Worm (Caenorhabditis elegans) whole organism, mixed stage, embryonic: ENCODE data around the gene gln-2.

Experiments
- M03D4.4 ChIP-seq: sonication (generic microtip); optimal IDR thresholded peaks from 2 replicates; lab custom pipeline; 2017; ENCODE audit warnings: mild to moderate bottlenecking, missing genetic modification characterization, missing compliant biosample characterization
- bed-3 ChIP-seq: fragments of 200-800 bp; sonication (Bioruptor generic); optimal IDR thresholded peaks from 3 replicates; lab custom pipeline; 2018; ENCODE audit warnings: mild to moderate bottlenecking, missing genetic modification characterization, moderate library complexity, missing compliant biosample characterization
- blmp-1 ChIP-seq: fragments of 150-350 bp; optimal IDR thresholded peaks from 2 replicates; lab custom pipeline; 2014; ENCODE audit warnings: missing biosample characterization, missing genetic modification characterization
- ceh-39 ChIP-seq: fragments of 150-350 bp; optimal IDR thresholded peaks from 2 replicates; lab custom pipeline; 2014; ENCODE audit warnings: missing biosample characterization, missing genetic modification characterization
- ceh-43 ChIP-seq: fragments of 200-800 bp; sonication (Bioruptor generic); optimal IDR thresholded peaks from 2 replicates; lab custom pipeline; 2018; ENCODE audit warnings: mild to moderate bottlenecking, missing genetic modification characterization, moderate library complexity, missing compliant biosample characterization
- ceh-83 ChIP-seq: fragments of 200-800 bp; sonication (Bioruptor generic); optimal IDR thresholded peaks from 2 replicates; lab custom pipeline; 2018; ENCODE audit warnings: mild to moderate bottlenecking, missing genetic modification characterization, missing compliant biosample characterization
- ces-1 ChIP-seq: fragments of 150-350 bp; optimal IDR thresholded peaks from 2 replicates; lab custom pipeline; 2014; ENCODE audit warnings: missing biosample characterization, missing genetic modification reagents, missing genetic modification characterization
- cnd-1 ChIP-seq: fragments of 200-800 bp; sonication (Bioruptor generic); optimal IDR thresholded peaks from 2 replicates; lab custom pipeline; 2018; ENCODE audit warnings: mild to moderate bottlenecking, missing genetic modification characterization, missing compliant biosample characterization
- drap-1 ChIP-seq: fragments of 200-800 bp; sonication (Bioruptor generic); optimal IDR thresholded peaks from 3 replicates; lab custom pipeline; 2018; ENCODE audit warnings: mild to moderate bottlenecking, missing genetic modification characterization, missing compliant biosample characterization
- elt-1 ChIP-seq: sonication (generic microtip); optimal IDR thresholded peaks from 2 replicates; lab custom pipeline; 2017; ENCODE audit warnings: missing genetic modification characterization, mild to moderate bottlenecking, missing compliant biosample characterization, antibody characterized with exemption, moderate library complexity, borderline replicate concordance; ENCODE audit not compliant: insufficient read depth
- elt-3 ChIP-seq: fragments of 150-350 bp; optimal IDR thresholded peaks from 2 replicates; lab custom pipeline; 2014; ENCODE audit warnings: missing biosample characterization, missing genetic modification characterization
- flh-1 ChIP-seq: fragments of 200-800 bp; sonication (Bioruptor generic); optimal IDR thresholded peaks from 2 replicates; lab custom pipeline; 2018; ENCODE audit warnings: mild to moderate bottlenecking, missing genetic modification characterization, moderate library complexity, missing compliant biosample characterization
- ham-2 ChIP-seq: fragments of 200-800 bp; sonication (Bioruptor generic); optimal IDR thresholded peaks from 2 replicates; lab custom pipeline; 2018; ENCODE audit warnings: mild to moderate bottlenecking, missing genetic modification characterization, missing compliant biosample characterization
- hlh-1 ChIP-seq: fragments of 150-350 bp; optimal IDR thresholded peaks from 2 replicates; lab custom pipeline; 2014; ENCODE audit warnings: missing biosample characterization, missing genetic modification reagents, missing genetic modification characterization
- lin-13 ChIP-seq: fragments of 150-350 bp; optimal IDR thresholded peaks from 2 replicates; lab custom pipeline; 2014; ENCODE audit warnings: missing biosample characterization, missing genetic modification characterization
- lsy-2 ChIP-seq: fragments of 150-350 bp; optimal IDR thresholded peaks from 2 replicates; lab custom pipeline; 2014; ENCODE audit warnings: missing biosample characterization, missing genetic modification characterization
- mab-5 ChIP-seq: fragments of 150-350 bp; optimal IDR thresholded peaks from 2 replicates; lab custom pipeline; 2014; ENCODE audit warnings: missing biosample characterization, missing genetic modification characterization
- mep-1 ChIP-seq: fragments of 150-350 bp; optimal IDR thresholded peaks from 2 replicates; lab custom pipeline; 2017; ENCODE audit warnings: missing biosample characterization, missing genetic modification reagents, missing genetic modification characterization, inconsistent platforms
- nhr-12 ChIP-seq: fragments of 150-350 bp; optimal IDR thresholded peaks from 2 replicates; lab custom pipeline; 2014; ENCODE audit warnings: missing biosample characterization, missing genetic modification characterization
- nhr-2 ChIP-seq: fragments of 150-350 bp; optimal IDR thresholded peaks from 2 replicates; lab custom pipeline; 2014; ENCODE audit warnings: missing biosample characterization, missing genetic modification characterization
- nhr-76 ChIP-seq: sonication (generic microtip); optimal IDR thresholded peaks from 2 replicates; lab custom pipeline; 2017; ENCODE audit warnings: missing biosample characterization, missing genetic modification characterization
- sem-2 ChIP-seq: fragments of 200-800 bp; sonication (Bioruptor generic); optimal IDR thresholded peaks from 2 replicates; lab custom pipeline; 2018; ENCODE audit warnings: mild to moderate bottlenecking, missing genetic modification characterization, missing compliant biosample characterization
- snpc-4 ChIP-seq: fragments of 150-350 bp; optimal IDR thresholded peaks from 2 replicates; lab custom pipeline; 2014; ENCODE audit warnings: missing biosample characterization, missing genetic modification characterization
- sptf-1 ChIP-seq: sonication (generic microtip); optimal IDR thresholded peaks from 2 replicates; lab custom pipeline; 2017; ENCODE audit warnings: mild to moderate bottlenecking, missing genetic modification characterization, moderate library complexity, missing compliant biosample characterization
- tbx-8 ChIP-seq: fragments of 200-800 bp; sonication (Bioruptor generic); optimal IDR thresholded peaks from 2 replicates; lab custom pipeline; 2018; ENCODE audit warnings: mild to moderate bottlenecking, missing genetic modification characterization, moderate library complexity, missing compliant biosample characterization
- unc-39 ChIP-seq: fragments of 150-350 bp; optimal IDR thresholded peaks from 2 replicates; lab custom pipeline; 2014; ENCODE audit warnings: missing biosample characterization, missing genetic modification characterization
- unc-62 ChIP-seq: fragments of 150-350 bp; optimal IDR thresholded peaks from 2 replicates; lab custom pipeline; 2014; ENCODE audit warnings: missing biosample characterization, missing genetic modification reagents, missing genetic modification characterization
- zip-8 ChIP-seq: fragments of 150-350 bp; optimal IDR thresholded peaks from 2 replicates; lab custom pipeline; 2014; ENCODE audit warnings: missing biosample characterization, missing genetic modification characterization
- ztf-11 ChIP-seq: fragments of 150-350 bp; optimal IDR thresholded peaks from 2 replicates; lab custom pipeline; 2014; ENCODE audit warnings: missing biosample characterization, missing genetic modification characterization

The gln-2 gene

ce11 chrIII:9920764-9921163, 23.9 kb downstream of the gln-2 start, which contains the start of gene F40F12.3:
TSS of gene F40F12.3 (minus strand) at chrIII:9920864.
- no peak for TF ChIP-seq drap-1 (GFP tag; lab: Kevin White, UChicago)
- TF ChIP-seq nhr-2: no peak
- no peak for TF ChIP-seq ceh-83 (GFP tag; lab: Kevin White, UChicago)
- no peak for TF ChIP-seq ceh-43 (GFP tag; lab: Kevin White, UChicago)
- TF ChIP-seq M03D4.4 (tag; lab: Kevin White, UChicago): no peak
- no peak for TF ChIP-seq blmp-1 (tag; lab: Kevin White, UChicago)
- TF ChIP-seq mab-5 (tag; lab: Kevin White, UChicago): no peak
- TF ChIP-seq ces-1: no peak
- no peak for TF ChIP-seq flh-1
- no peak for TF ChIP-seq ham-2 (GFP tag; lab: Kevin White, UChicago)
- TF ChIP-seq cnd-1 (tag; lab: Kevin White, UChicago): no peak
- TF ChIP-seq elt-1 (tag; lab: Kevin White, UChicago): no peak
- TF ChIP-seq mep-1 (tag; lab: Kevin White, UChicago): no peak
- TF ChIP-seq snpc-4 (tag; lab: Kevin White, UChicago): no peak
- TF ChIP-seq lsy-2: no peak
- TF ChIP-seq unc-62 (GFP tag; lab: Kevin White, UChicago): no peak
- no peak for TF ChIP-seq ceh-39

DNA sequence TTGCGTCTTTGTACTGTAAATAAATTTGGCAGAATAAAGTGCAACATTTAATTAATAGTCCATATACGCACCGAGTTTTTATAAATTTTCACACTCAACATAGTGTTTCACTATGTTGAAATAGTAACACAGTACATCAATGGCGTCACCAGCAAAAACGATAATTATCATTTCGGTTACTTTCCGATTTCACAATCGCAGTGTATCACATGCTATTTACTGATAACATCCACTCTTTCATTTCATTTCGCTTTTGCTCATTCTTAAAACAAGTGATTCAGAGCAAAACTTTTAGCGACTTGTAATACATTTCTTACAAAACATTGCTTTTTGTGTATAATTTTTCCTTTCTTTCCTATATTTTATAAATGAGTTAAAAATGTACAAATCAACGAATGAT, 30.9 kb downstream of the gln-2 start, which contains the start of gene cbp-3:
Gene cbp-3, plus strand, starts transcription at position 272 of the 400 bp plus-strand sequence.
- TF ChIP-seq ceh-39 (no peak), ztf-11 (tag; lab: Kevin White, UChicago) (no peak), nhr-76 (tag; lab: Kevin White, UChicago) (no peak), flh-1 (no peak), sem-2 (GFP tag; lab: Kevin White, UChicago) (no peak), tbx-8 (no peak), bed-3 (no peak), ces-1 (no peak), sptf-1 (tag; lab: Kevin White, UChicago) (no peak), elt-3 (no peak), unc-62 (GFP tag; lab: Kevin White, UChicago) (no peak), ceh-83 (GFP tag; lab: Kevin White, UChicago) (no peak), zip-8 (tag; lab: Kevin White, UChicago) (no peak), unc-39 (tag; lab: Kevin White, UChicago) (no peak), lin-13 (tag; lab: Kevin White, UChicago) (no peak), snpc-4 (tag; lab: Kevin White, UChicago) (no peak), lsy-2 (no peak), hlh-1 (tag; lab: Kevin White, UChicago) (no peak)

ce11 chrIII:9912998-9913397, 31.6 kb downstream of the gln-2 start:
- TF ChIP-seq drap-1 (GFP tag; lab: Kevin White, UChicago): no peak

DNA sequence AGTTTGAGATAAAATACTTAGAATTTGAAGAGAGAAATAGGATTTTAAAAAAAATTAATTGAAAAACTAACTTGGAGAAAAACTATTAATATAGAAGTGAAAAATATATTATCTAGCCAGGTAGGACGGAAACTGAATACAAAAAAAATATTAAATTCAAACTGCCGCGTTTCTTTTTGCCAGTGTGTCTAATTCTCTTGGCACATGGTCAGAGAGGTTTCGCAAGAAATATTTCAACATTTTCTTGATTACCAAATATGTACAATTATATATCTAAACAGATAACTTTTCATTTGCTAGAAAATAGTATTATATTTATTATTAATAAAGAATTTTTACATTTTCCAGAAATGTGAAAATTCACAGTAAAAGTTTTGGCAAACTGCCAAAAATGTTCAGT, 32.1 kb downstream of the gln-2 start:
- no peak for TF ChIP-seq tbx-8
- no peak for TF ChIP-seq elt-3
- no peak for TF ChIP-seq zip-8 (tag; lab: Kevin White, UChicago)
- no peak for TF ChIP-seq ceh-39
- no peak for TF ChIP-seq unc-62 (GFP tag; lab: Kevin White, UChicago)

DNA sequence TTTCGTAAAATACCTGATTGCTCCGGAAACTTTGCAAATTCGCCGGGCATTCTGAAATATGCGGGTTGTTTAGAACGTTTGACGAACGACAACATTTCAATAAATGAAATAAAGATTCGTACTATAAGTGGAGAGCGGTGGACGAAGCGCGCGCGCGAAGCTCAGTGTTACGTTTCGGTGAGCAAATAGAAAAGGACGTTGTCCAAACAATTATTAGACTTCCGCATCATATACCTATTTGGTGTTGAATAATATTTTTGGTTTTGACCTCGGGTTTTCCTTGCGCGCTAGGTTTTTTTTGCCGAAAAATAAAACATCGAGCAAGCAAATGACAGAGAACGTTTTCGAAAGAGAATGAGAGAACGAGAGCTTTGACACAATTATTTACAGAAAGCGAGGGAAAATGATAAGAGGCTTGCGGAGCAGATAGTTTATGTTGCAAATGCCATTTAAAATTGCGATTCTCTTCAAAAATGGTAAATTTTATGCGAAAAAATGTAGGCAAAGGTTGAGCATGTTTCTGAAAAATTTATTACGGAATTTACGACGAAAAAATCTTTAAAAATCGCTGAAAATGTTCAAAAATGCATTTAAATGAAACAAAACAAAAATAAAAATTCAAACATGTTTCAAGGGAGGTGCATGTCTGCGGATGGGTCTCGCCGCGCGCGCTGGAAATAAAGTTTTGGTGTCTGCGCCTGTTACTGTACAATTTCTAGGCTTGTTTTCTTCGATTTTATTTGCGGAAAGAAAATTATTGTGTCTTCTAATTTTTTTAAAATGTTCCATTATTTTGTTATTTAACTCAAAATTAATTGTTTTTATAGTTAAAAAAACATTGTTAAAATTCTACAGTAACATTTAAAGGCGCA, 33.8 kb downstream of the gln-2 start, which contains the start of the genes cyld-1 and F40F12.9:
Gene cyld-1, minus strand, starts transcription at position 51 of the 872 bp plus-strand sequence.
Gene F40F12.9, plus strand, starts transcription at position 721 of the 872 bp plus-strand sequence.
- TF ChIP-seq flh-1: no peak

DNA sequence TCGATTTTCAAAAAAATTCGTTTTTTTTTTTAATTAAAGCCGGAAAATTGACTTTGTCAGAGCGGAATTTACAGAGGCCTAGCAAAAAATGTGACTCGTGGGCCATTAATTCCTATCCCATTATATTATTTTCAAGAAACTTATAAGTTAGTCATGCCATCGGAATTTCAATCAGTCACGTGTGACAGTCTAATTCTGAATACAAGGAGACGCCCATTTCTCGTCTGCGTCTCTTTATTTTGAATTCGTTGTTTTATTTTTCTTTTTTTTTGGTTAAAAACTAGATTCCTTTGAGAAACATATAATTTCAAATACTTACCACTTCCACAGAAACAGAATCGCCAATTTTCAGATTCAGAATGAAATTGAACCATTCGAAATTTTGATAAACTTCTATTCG, 35.9 kb downstream of the gln-2 start:
- no peak for TF ChIP-seq elt-3
- TF ChIP-seq sptf-1 (tag; lab: Kevin White, UChicago): no peak
- no peak for TF ChIP-seq cnd-1 (tag; lab: Kevin White, UChicago)
- TF ChIP-seq unc-39 (tag; lab: Kevin White, UChicago): no peak
- no peak for TF ChIP-seq lin-13 (tag; lab: Kevin White, UChicago)
- no peak for TF ChIP-seq ceh-43 (GFP tag; lab: Kevin White, UChicago)
- no peak for TF ChIP-seq hlh-1 (tag; lab: Kevin White, UChicago)
- no peak for TF ChIP-seq nhr-12 (tag; lab: Kevin White, UChicago)
- TF ChIP-seq, all 35 proteins: peak for 0
